Worm (Caenorhabditis elegans): ENCODE measurements around the gene penr-1.

penr-1 gene

DNA sequence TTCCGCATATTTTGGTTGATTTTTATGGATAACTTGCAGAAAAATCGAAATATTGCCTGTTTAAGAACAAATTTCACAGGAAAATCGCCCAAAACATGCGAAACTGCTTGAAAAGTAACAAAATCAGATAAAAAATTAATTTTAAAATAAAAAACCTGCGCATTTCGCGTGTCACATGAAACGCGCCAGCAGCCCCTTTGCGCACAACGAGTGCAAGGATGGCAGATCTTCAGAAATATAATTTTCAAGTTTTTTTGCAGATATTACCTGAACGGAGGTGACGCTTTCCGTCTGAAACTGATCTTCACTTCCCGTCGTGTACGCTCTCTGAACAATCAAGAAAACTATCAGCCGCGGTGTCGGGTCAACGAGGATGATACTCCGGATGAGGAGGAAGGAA is 5.7 kb downstream of the penr-1 start (continued):
- TF ChIP-seq tbx-9 (tag; optimal IDR thresholded peaks at IDR 0.05; ENCODE audit: borderline replicate concordance) (no peak), ets-4 (GFP tag; optimal IDR thresholded peaks at IDR 0.05) (no peak), F52B5.7 (tag; optimal IDR thresholded peaks at IDR 0.05) (no peak), athp-1 (tag; optimal IDR thresholded peaks at IDR 0.05) (no peak), attf-3 (GFP tag; conservative IDR thresholded peaks at IDR 0.05) (no peak), madf-6 (GFP tag; IDR thresholded peaks at IDR 0.05) (peak; percentile 31; the same call in 1 of the 2 replicates), ccch-3 (GFP tag; optimal IDR thresholded peaks at IDR 0.05) (no peak), rpc-1 (optimal IDR thresholded peaks at IDR 0.05) (no peak), rpc-1 (tag; optimal IDR thresholded peaks at IDR 0.05) (no peak), nhr-90 (tag; optimal IDR thresholded peaks at IDR 0.05) (no peak), lin-26 (GFP tag; IDR thresholded peaks at IDR 0.05) (no peak), bed-1 (GFP tag; IDR thresholded peaks at IDR 0.05) (no peak), F37B4.10 (GFP tag; IDR thresholded peaks at IDR 0.05) (no peak), B0336.3 (GFP tag; IDR thresholded peaks at IDR 0.05) (no peak), mel-28 (tag; optimal IDR thresholded peaks at IDR 0.05; ENCODE audit: borderline replicate concordance) (no peak), die-1 (tag; optimal IDR thresholded peaks at IDR 0.05) (no peak), nhr-27 (tag; optimal IDR thresholded peaks at IDR 0.05) (no peak), T26A5.8 (tag; optimal IDR thresholded peaks at IDR 0.05) (no peak), sdz-38 (tag; optimal IDR thresholded peaks at IDR 0.05) (no peak), nfya-2 (GFP tag; IDR thresholded peaks at IDR 0.05) (no peak), lin-35 (GFP tag; optimal IDR thresholded peaks at IDR 0.05) (peak in 2 of 3 experiments; percentile 22 to 47), ceh-91 (GFP tag; IDR thresholded peaks at IDR 0.05) (no peak), bed-2 (GFP tag; IDR thresholded peaks at IDR 0.05) (no peak), hmg-1.2 (GFP tag; IDR thresholded peaks at IDR 0.05) (no peak), Y56A3A.18 (GFP tag; IDR thresholded peaks at IDR 0.05) (no peak), lsl-1 (GFP tag; optimal IDR thresholded peaks at IDR 0.05) (peak; percentile 15), mxl-1 (tag; optimal IDR thresholded peaks at IDR 0.05) (no peak), aptf-2 (GFP tag; conservative IDR thresholded peaks at IDR 0.05) (no peak), ztf-26 (tag; optimal IDR thresholded peaks at IDR 0.05) (no peak), C17E4.6 (GFP tag; IDR thresholded peaks at IDR 0.05) (no peak), hrde-1 (tag; optimal IDR thresholded peaks at IDR 0.05; ENCODE audit: borderline replicate concordance) (no peak), ZK185.1 (tag; optimal IDR thresholded peaks at IDR 0.05; ENCODE audit: poor library complexity, severe bottlenecking) (no peak), B0019.2 (GFP tag; conservative IDR thresholded peaks at IDR 0.05) (no peak), ztf-28 (GFP tag; IDR thresholded peaks at IDR 0.05) (no peak), ztf-3 (GFP tag; optimal IDR thresholded peaks at IDR 0.05) (no peak), D2030.7 (GFP tag; IDR thresholded peaks at IDR 0.05) (0 out of 2 replicates have a peak, but pooled peaks have one; percentile 16), F57A8.1 (GFP tag; optimal IDR thresholded peaks at IDR 0.05) (no peak), nhr-179 (tag; optimal IDR thresholded peaks at IDR 0.05) (no peak), attf-6 (GFP tag; IDR thresholded peaks at IDR 0.05) (no peak)

DNA sequence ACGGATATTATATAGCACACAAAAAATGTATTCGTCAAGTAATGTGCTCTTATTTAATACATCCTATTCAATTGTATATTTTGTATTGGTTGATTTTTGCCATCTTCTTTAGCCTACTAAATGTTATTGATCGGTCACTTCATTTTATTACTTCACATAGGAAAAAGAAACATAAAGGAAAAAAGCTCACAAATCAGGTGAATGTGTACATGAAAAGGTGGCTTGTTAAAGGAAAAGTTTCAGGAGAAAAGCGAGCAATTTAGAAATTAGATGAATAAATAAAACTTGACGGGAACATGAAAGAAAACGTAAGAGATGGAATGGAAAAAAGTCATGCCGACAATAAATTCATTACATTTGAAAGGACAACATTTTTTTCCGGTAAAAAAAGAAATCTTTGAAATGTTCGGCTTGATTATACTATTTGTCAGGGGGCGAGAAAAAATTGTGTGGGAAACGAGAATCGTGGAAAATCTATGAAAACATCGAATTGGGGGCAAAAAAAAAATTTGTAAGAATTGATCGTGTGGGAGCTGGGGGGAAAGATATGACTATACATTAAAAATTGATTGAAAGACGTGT is 6.2 kb downstream of the penr-1 start:
- no peak for TF ChIP-seq nhr-80 (tag; optimal IDR thresholded peaks at IDR 0.05)
- no peak for TF ChIP-seq B0019.2 (GFP tag; conservative IDR thresholded peaks at IDR 0.05)
- no peak for TF ChIP-seq nhr-27 (tag; optimal IDR thresholded peaks at IDR 0.05)
- no peak for TF ChIP-seq nhr-120 (GFP tag; IDR thresholded peaks at IDR 0.05)
- TF ChIP-seq bed-1 (GFP tag; IDR thresholded peaks at IDR 0.05) = no peak
- no peak for TF ChIP-seq madf-3 (GFP tag; IDR thresholded peaks at IDR 0.05)
- no peak for TF ChIP-seq ceh-27 (GFP tag; optimal IDR thresholded peaks at IDR 0.05)
- TF ChIP-seq tbx-9 (tag; optimal IDR thresholded peaks at IDR 0.05; ENCODE audit: borderline replicate concordance) = no peak
- TF ChIP-seq ztf-3 (GFP tag; optimal IDR thresholded peaks at IDR 0.05) = no peak
- peak; percentile 41 for TF ChIP-seq F52B5.7 (tag; optimal IDR thresholded peaks at IDR 0.05)
- no peak for TF ChIP-seq hlh-12 (tag; optimal IDR thresholded peaks at IDR 0.05)
- no peak for TF ChIP-seq pha-4 (tag; optimal IDR thresholded peaks at IDR 0.05)
- TF ChIP-seq B0261.1 (tag; optimal IDR thresholded peaks at IDR 0.05) = no peak
- TF ChIP-seq F10E7.11 (tag; optimal IDR thresholded peaks at IDR 0.05) = no peak
- no peak for TF ChIP-seq F55B11.4 (tag; optimal IDR thresholded peaks at IDR 0.05; ENCODE audit: borderline replicate concordance, insufficient read depth)
- peak; percentile 48 for TF ChIP-seq ceh-79 (tag; optimal IDR thresholded peaks at IDR 0.05)
- no peak for TF ChIP-seq madf-10 (tag; optimal IDR thresholded peaks at IDR 0.05)
